Worm (Caenorhabditis elegans): Measurements from ENCODE around the gene F16G10.8.

Gene F16G10.8

DNA sequence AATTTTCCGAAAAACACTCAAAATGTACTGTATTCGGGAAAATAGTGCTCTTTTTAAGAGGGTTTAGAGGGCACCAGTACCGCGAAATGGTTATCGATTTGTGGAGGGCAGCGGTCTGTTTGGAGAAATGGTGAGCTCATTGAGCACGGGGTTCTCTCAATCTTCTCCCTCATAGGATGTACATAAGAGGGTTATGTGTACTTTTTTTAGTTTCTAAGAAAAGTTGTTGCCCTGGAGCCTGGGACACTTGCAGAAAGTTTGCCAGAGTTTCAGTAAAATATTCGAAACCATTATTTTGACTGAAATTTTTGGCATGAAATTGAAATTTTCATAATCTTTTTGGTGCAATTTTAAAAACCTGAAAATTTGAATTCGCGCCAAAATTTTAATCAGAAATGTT is 30.7 kb downstream of the F16G10.8 start, which contains the start of gene F43C11.10:
Gene F43C11.10, minus strand, starts transcription at position 101 of the 400 bp plus-strand sequence.
- TF ChIP-seq nhr-237 (tag; optimal IDR thresholded peaks at IDR 0.05) (no peak), unc-39 (tag; optimal IDR thresholded peaks at IDR 0.05) (no peak), tbx-8 (GFP tag; optimal IDR thresholded peaks at IDR 0.05) (no peak), lin-32 (GFP tag; optimal IDR thresholded peaks at IDR 0.05) (no peak), ceh-43 (GFP tag; optimal IDR thresholded peaks at IDR 0.05) (no peak), nhr-28 (tag; optimal IDR thresholded peaks at IDR 0.05) (no peak), sptf-1 (tag; optimal IDR thresholded peaks at IDR 0.05) (no peak), elt-3 (tag; optimal IDR thresholded peaks at IDR 0.05) (no peak), nhr-76 (tag; optimal IDR thresholded peaks at IDR 0.05) (no peak), bed-3 (GFP tag; optimal IDR thresholded peaks at IDR 0.05) (no peak), flh-1 (GFP tag; optimal IDR thresholded peaks at IDR 0.05) (no peak), snpc-4 (tag; optimal IDR thresholded peaks at IDR 0.05) (no peak), unc-120 (tag; optimal IDR thresholded peaks at IDR 0.05; ENCODE audit: poor library complexity, severe bottlenecking) (no peak), ceh-39 (tag; optimal IDR thresholded peaks at IDR 0.05) (no peak), mep-1 (tag; optimal IDR thresholded peaks at IDR 0.05) (no peak), ceh-83 (GFP tag; optimal IDR thresholded peaks at IDR 0.05) (no peak), mls-2 (tag; optimal IDR thresholded peaks at IDR 0.05) (no peak), cnd-1 (tag; optimal IDR thresholded peaks at IDR 0.05) (no peak)

DNA sequence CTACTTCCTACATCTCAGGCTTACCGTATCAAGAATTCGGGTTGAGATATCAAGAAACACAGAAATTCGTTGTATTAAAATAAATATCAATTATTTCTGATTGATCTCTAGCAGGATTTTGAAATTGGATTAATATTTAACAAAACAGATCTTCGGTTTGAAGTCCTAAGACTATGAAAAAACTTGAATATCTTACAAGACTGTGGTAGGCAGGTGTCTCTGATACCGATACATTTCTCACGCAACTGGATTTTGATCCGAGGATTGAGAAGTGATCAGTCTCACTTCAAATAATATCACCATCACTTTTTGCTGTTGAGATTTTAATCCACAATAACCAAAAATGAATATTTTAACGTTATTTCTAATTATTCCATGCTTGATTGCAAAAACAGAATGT is 36.6 kb downstream of the F16G10.8 start, which contains the start of gene F43C11.4:
Gene F43C11.4, plus strand, starts transcription at position 301 of the 400 bp plus-strand sequence.
- no peak for TF ChIP-seq tbx-8 (GFP tag; optimal IDR thresholded peaks at IDR 0.05)
- no peak for TF ChIP-seq flh-1 (GFP tag; optimal IDR thresholded peaks at IDR 0.05)
- no peak for TF ChIP-seq elt-1 (tag; optimal IDR thresholded peaks at IDR 0.05; ENCODE audit: borderline replicate concordance, insufficient read depth)
- TF ChIP-seq ham-2 (GFP tag; optimal IDR thresholded peaks at IDR 0.05): no peak
- TF ChIP-seq mls-2 (tag; optimal IDR thresholded peaks at IDR 0.05): no peak
- TF ChIP-seq snpc-4 (tag; optimal IDR thresholded peaks at IDR 0.05): no peak
- no peak for TF ChIP-seq unc-120 (tag; optimal IDR thresholded peaks at IDR 0.05; ENCODE audit: poor library complexity, severe bottlenecking)
- TF ChIP-seq nhr-12 (tag; optimal IDR thresholded peaks at IDR 0.05): no peak
- TF ChIP-seq pha-4 (tag; optimal IDR thresholded peaks at IDR 0.05): no peak
- no peak for TF ChIP-seq ceh-39 (tag; optimal IDR thresholded peaks at IDR 0.05)
- TF ChIP-seq lin-13 (tag; optimal IDR thresholded peaks at IDR 0.05): no peak
- no peak for TF ChIP-seq unc-62 (GFP tag; optimal IDR thresholded peaks at IDR 0.05)
- TF ChIP-seq ztf-11 (tag; optimal IDR thresholded peaks at IDR 0.05): no peak
- no peak for TF ChIP-seq zip-8 (tag; optimal IDR thresholded peaks at IDR 0.05)

DNA sequence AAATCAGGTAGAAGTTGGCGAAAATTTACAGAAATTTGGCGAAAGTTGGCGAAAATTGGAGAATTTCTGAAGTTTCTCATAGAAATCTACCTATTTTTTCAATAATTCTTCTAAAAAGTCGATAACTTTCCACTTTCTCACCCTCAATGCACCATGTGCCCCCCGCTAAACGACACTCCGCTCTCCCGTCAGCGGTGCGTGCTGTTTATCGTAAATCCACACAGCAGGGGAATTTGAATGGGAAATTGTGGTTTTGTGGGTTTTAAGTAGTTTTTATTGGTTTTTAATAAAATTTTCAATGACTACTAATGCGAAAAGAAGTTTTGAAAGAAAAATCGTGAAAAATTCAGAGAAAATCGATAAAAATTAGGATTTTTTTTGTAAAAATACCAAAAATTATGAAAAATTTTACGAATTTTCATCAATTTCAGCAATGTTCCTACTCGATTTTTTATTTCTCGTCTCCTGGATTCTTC is 41.2 kb downstream of the F16G10.8 start, which contains the start of gene F43C11.6:
Gene F43C11.6, plus strand, starts transcription at position 426 of the 476 bp plus-strand sequence.
- TF ChIP-seq mep-1 (tag; optimal IDR thresholded peaks at IDR 0.05) (peak; percentile 8), lsy-2 (tag; optimal IDR thresholded peaks at IDR 0.05) (peak; percentile 20), nhr-28 (tag; optimal IDR thresholded peaks at IDR 0.05) (no peak), hlh-1 (tag; optimal IDR thresholded peaks at IDR 0.05) (peak; percentile 13), ceh-39 (tag; optimal IDR thresholded peaks at IDR 0.05) (peak; percentile 26), mls-2 (tag; optimal IDR thresholded peaks at IDR 0.05) (no peak), unc-62 (GFP tag; optimal IDR thresholded peaks at IDR 0.05) (no peak), lin-13 (tag; optimal IDR thresholded peaks at IDR 0.05) (peak; percentile 41)

DNA sequence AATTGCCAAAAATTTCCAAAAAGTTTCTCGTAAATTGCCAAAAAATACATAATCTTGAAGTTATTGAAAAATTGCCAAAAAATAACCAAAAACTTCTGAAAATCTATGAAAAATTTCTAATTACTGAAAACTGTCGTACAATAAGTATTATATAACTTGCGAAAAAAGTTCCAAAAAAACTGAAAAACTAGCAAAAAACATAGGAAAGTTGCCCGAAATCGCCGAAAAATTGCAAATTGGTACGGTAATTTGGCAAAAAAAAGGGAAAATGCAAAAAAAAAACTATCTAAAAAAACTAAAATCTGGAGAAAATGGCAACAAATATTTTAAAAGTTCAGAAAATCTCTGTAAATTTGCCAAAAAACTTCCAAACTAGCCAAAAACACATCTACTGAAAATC is 41.7 kb downstream of the F16G10.8 start, which contains the start of gene enri-1:
Gene enri-1, minus strand, starts transcription at position 101 of the 400 bp plus-strand sequence.
- TF ChIP-seq lsy-2 (tag; optimal IDR thresholded peaks at IDR 0.05) (no peak), M03D4.4 (tag; optimal IDR thresholded peaks at IDR 0.05) (no peak), unc-62 (GFP tag; optimal IDR thresholded peaks at IDR 0.05) (no peak), nhr-2 (tag; optimal IDR thresholded peaks at IDR 0.05) (no peak), elt-3 (tag; optimal IDR thresholded peaks at IDR 0.05) (no peak), sem-2 (GFP tag; optimal IDR thresholded peaks at IDR 0.05) (no peak), ham-2 (GFP tag; optimal IDR thresholded peaks at IDR 0.05) (no peak), unc-39 (tag; optimal IDR thresholded peaks at IDR 0.05) (no peak), ceh-83 (GFP tag; optimal IDR thresholded peaks at IDR 0.05) (no peak), blmp-1 (tag; optimal IDR thresholded peaks at IDR 0.05) (no peak), mab-5 (tag; optimal IDR thresholded peaks at IDR 0.05) (no peak), unc-120 (tag; optimal IDR thresholded peaks at IDR 0.05; ENCODE audit: poor library complexity, severe bottlenecking) (no peak), ceh-43 (GFP tag; optimal IDR thresholded peaks at IDR 0.05) (no peak), mep-1 (tag; optimal IDR thresholded peaks at IDR 0.05) (no peak)
